Fruit fly (Drosophila melanogaster) whole organism, embryonic: ENCODE measurements around the gene side-IV.
A peak's percentile ranks its signal among the peaks of the same experiment; 100 is the strongest.

Experiments
- Ada2b ChIP-seq: fragments of 200-800 bp; sonication (Bioruptor generic); IDR thresholded peaks from 2 replicates; pipeline ENCODE4 v1.3.6; 2022; ENCODE audit warnings: missing biosample characterization, missing genetic modification characterization
- B-H1 ChIP-seq: fragments of 200-800 bp; sonication (Bioruptor generic); IDR thresholded peaks from 3 replicates; pipeline ENCODE4 v1.3.6; 2022; ENCODE audit warnings: missing biosample characterization, missing genetic modification characterization
- CG10366 ChIP-seq: fragments of 200-800 bp; sonication (Bioruptor generic); IDR thresholded peaks from 2 replicates; pipeline ENCODE4 v1.3.6; 2022; ENCODE audit warnings: missing biosample characterization, missing genetic modification characterization
- CG11093 ChIP-seq: fragments of 200-800 bp; sonication (Bioruptor generic); IDR thresholded peaks from 3 replicates; pipeline ENCODE4 v1.3.6; 2022; ENCODE audit warnings: missing biosample characterization, missing genetic modification characterization
- CG11247 ChIP-seq: fragments of 200-800 bp; sonication (Bioruptor generic); IDR thresholded peaks from 2 replicates; pipeline ENCODE4 v1.3.6; 2022; ENCODE audit warnings: missing biosample characterization, missing genetic modification characterization
- CG11695 ChIP-seq: fragments of 200-800 bp; sonication (Bioruptor generic); IDR thresholded peaks from 3 replicates; pipeline ENCODE4 v1.3.6; 2022; ENCODE audit warnings: missing biosample characterization, missing genetic modification characterization
- CG1233 ChIP-seq: fragments of 200-800 bp; sonication (Bioruptor generic); optimal IDR thresholded peaks from 4 replicates; lab custom pipeline; 2018; ENCODE audit warnings: missing biosample characterization, mild to moderate bottlenecking, missing genetic modification characterization
- CG12769 ChIP-seq: fragments of 200-800 bp; sonication (Bioruptor generic); optimal IDR thresholded peaks from 2 replicates; lab custom pipeline; 2019; ENCODE audit warnings: missing biosample characterization, mild to moderate bottlenecking, missing genetic modification characterization, moderate library complexity
- CG12942 ChIP-seq: fragments of 200-800 bp; sonication (Bioruptor generic); optimal IDR thresholded peaks from 3 replicates; lab custom pipeline; 2016; ENCODE audit warnings: missing biosample characterization, missing genetic modification characterization
- CG13296 ChIP-seq: fragments of 200-800 bp; sonication (Bioruptor generic); optimal IDR thresholded peaks from 3 replicates; lab custom pipeline; 2018; ENCODE audit warnings: missing biosample characterization, mild to moderate bottlenecking, missing genetic modification characterization
- CG14014 ChIP-seq: fragments of 200-800 bp; sonication (Bioruptor generic); IDR thresholded peaks from 2 replicates; pipeline ENCODE4 v1.3.6; 2022; ENCODE audit warnings: missing biosample characterization, missing genetic modification characterization
- CG14050 ChIP-seq: fragments of 200-800 bp; sonication (Bioruptor generic); IDR thresholded peaks from 3 replicates; pipeline ENCODE4 v1.3.6; 2022; ENCODE audit warnings: missing biosample characterization, missing genetic modification characterization
- CG1529 ChIP-seq: fragments of 200-800 bp; sonication (Bioruptor generic); optimal IDR thresholded peaks from 3 replicates; lab custom pipeline; 2018; ENCODE audit warnings: missing biosample characterization, missing genetic modification characterization
- CG1603 ChIP-seq: fragments of 200-800 bp; sonication (Bioruptor generic); optimal IDR thresholded peaks from 2 replicates; lab custom pipeline; 2019; ENCODE audit warnings: missing biosample characterization, mild to moderate bottlenecking, missing genetic modification characterization, moderate library complexity
- CG2116 ChIP-seq: fragments of 200-800 bp; sonication (Bioruptor generic); optimal IDR thresholded peaks from 3 replicates; lab custom pipeline; 2018; ENCODE audit warnings: missing biosample characterization, mild to moderate bottlenecking, missing genetic modification characterization
- CG4404 ChIP-seq: fragments of 200-800 bp; sonication (Bioruptor generic); IDR thresholded peaks from 2 replicates; pipeline ENCODE4 v1.3.6; 2022; ENCODE audit warnings: missing biosample characterization, missing genetic modification characterization
- CG4707 ChIP-seq: fragments of 200-800 bp; sonication (Bioruptor generic); optimal IDR thresholded peaks from 2 replicates; lab custom pipeline; 2018; ENCODE audit warnings: missing biosample characterization, mild to moderate bottlenecking, missing genetic modification characterization, moderate library complexity
- CG4820 ChIP-seq: fragments of 200-800 bp; sonication (Bioruptor generic); optimal IDR thresholded peaks from 3 replicates; lab custom pipeline; 2016; ENCODE audit warnings: missing biosample characterization, missing genetic modification characterization
- CG6813 ChIP-seq: fragments of 200-800 bp; sonication (Bioruptor generic); optimal IDR thresholded peaks from 2 replicates; lab custom pipeline; 2017; ENCODE audit warnings: missing biosample characterization, missing genetic modification characterization, mild to moderate bottlenecking, moderate library complexity, missing genetic modification reagents
- CG6854 ChIP-seq: fragments of 200-800 bp; sonication (Bioruptor generic); optimal IDR thresholded peaks from 3 replicates; lab custom pipeline; 2017; ENCODE audit warnings: missing biosample characterization, mild to moderate bottlenecking, missing genetic modification characterization
- CG9727 ChIP-seq: fragments of 200-800 bp; sonication (Bioruptor generic); optimal IDR thresholded peaks from 3 replicates; lab custom pipeline; 2017; ENCODE audit warnings: missing biosample characterization, mild to moderate bottlenecking, missing genetic modification characterization
- CG9797 ChIP-seq: fragments of 200-800 bp; sonication (Bioruptor generic); optimal IDR thresholded peaks from 3 replicates; lab custom pipeline; 2018; ENCODE audit warnings: missing biosample characterization, mild to moderate bottlenecking, missing genetic modification characterization
- Dad ChIP-seq: fragments of 200-800 bp; sonication (Bioruptor generic); optimal IDR thresholded peaks from 3 replicates; lab custom pipeline; 2016; ENCODE audit warnings: missing biosample characterization, missing genetic modification characterization
- Fer2 ChIP-seq: fragments of 200-800 bp; sonication (Bioruptor generic); optimal IDR thresholded peaks from 2 replicates; lab custom pipeline; 2018; ENCODE audit warnings: missing biosample characterization, mild to moderate bottlenecking, missing genetic modification characterization, moderate library complexity
- Gsc ChIP-seq: fragments of 200-800 bp; sonication (Bioruptor generic); IDR thresholded peaks from 2 replicates; pipeline ENCODE4 v1.3.6; 2022; ENCODE audit warnings: missing biosample characterization, missing genetic modification characterization
- HmgD ChIP-seq: fragments of 200-800 bp; sonication (Bioruptor generic); optimal IDR thresholded peaks from 3 replicates; lab custom pipeline; 2016; ENCODE audit warnings: missing biosample characterization, missing genetic modification characterization
- Hmx ChIP-seq: fragments of 200-800 bp; sonication (Bioruptor generic); optimal IDR thresholded peaks from 2 replicates; lab custom pipeline; 2016; ENCODE audit warnings: missing biosample characterization, missing genetic modification characterization
- Sin3A ChIP-seq: fragments of >200 bp; optimal IDR thresholded peaks from 2 replicates; lab custom pipeline; 2018
- Sry-δ ChIP-seq: fragments of 200-800 bp; sonication (Bioruptor generic); optimal IDR thresholded peaks from 2 replicates; lab custom pipeline; 2016; ENCODE audit warnings: missing biosample characterization, missing genetic modification characterization
- Xbp1 ChIP-seq: fragments of 200-800 bp; sonication (Bioruptor generic); optimal IDR thresholded peaks from 3 replicates; lab custom pipeline; 2016; ENCODE audit warnings: missing biosample characterization, mild to moderate bottlenecking, missing genetic modification characterization
- ase ChIP-seq: fragments of 200-800 bp; sonication (Bioruptor generic); IDR thresholded peaks from 3 replicates; pipeline ENCODE4 v1.3.6; 2022; ENCODE audit warnings: missing biosample characterization, missing genetic modification characterization
- bcd ChIP-seq: fragments of 200-800 bp; sonication (Bioruptor generic); optimal IDR thresholded peaks from 2 replicates; lab custom pipeline; 2017; ENCODE audit warnings: missing biosample characterization, mild to moderate bottlenecking, missing genetic modification characterization
- caup ChIP-seq: fragments of 200-800 bp; sonication (Bioruptor generic); optimal IDR thresholded peaks from 3 replicates; lab custom pipeline; 2017; ENCODE audit warnings: missing biosample characterization, mild to moderate bottlenecking, missing genetic modification characterization, moderate library complexity; ENCODE audit not compliant: severe bottlenecking
- dati ChIP-seq: fragments of 200-800 bp; sonication (Bioruptor generic); IDR thresholded peaks from 2 replicates; pipeline ENCODE4 v1.3.6; 2022; ENCODE audit warnings: missing biosample characterization, missing genetic modification characterization
- dysf ChIP-seq: fragments of 200-800 bp; sonication (Bioruptor generic); IDR thresholded peaks from 3 replicates; pipeline ENCODE4 v1.3.6; 2022; ENCODE audit warnings: missing biosample characterization, missing genetic modification characterization
- emc ChIP-seq: fragments of 200-800 bp; sonication (Bioruptor generic); optimal IDR thresholded peaks from 2 replicates; lab custom pipeline; 2016; ENCODE audit warnings: missing biosample characterization, missing genetic modification characterization
- fd96Cb ChIP-seq: fragments of 200-800 bp; sonication (Bioruptor generic); optimal IDR thresholded peaks from 2 replicates; lab custom pipeline; 2018; ENCODE audit warnings: missing biosample characterization, mild to moderate bottlenecking, missing genetic modification characterization, moderate library complexity
- lab ChIP-seq: fragments of 200-800 bp; sonication (Bioruptor generic); optimal IDR thresholded peaks from 3 replicates; lab custom pipeline; 2017; ENCODE audit warnings: missing biosample characterization, missing genetic modification characterization, mild to moderate bottlenecking, moderate library complexity, missing genetic modification reagents
- nerfin-2 ChIP-seq: fragments of 200-800 bp; sonication (Bioruptor generic); IDR thresholded peaks from 2 replicates; pipeline ENCODE4 v1.3.6; 2022; ENCODE audit warnings: missing biosample characterization, missing genetic modification characterization; ENCODE audit not compliant: partially characterized antibody
- nmo ChIP-seq: fragments of 200-800 bp; sonication (Bioruptor generic); optimal IDR thresholded peaks from 2 replicates; lab custom pipeline; 2018; ENCODE audit warnings: missing biosample characterization, mild to moderate bottlenecking, missing genetic modification characterization, moderate library complexity
- nom ChIP-seq: fragments of 200-800 bp; sonication (Bioruptor generic); optimal IDR thresholded peaks from 2 replicates; lab custom pipeline; 2017; ENCODE audit warnings: missing biosample characterization, missing genetic modification characterization, mild to moderate bottlenecking, moderate library complexity, missing genetic modification reagents
- pfk ChIP-seq: fragments of 200-800 bp; sonication (Bioruptor generic); optimal IDR thresholded peaks from 2 replicates; lab custom pipeline; 2018; ENCODE audit warnings: missing biosample characterization, mild to moderate bottlenecking, missing genetic modification characterization, moderate library complexity
- sim ChIP-seq: fragments of 200-800 bp; sonication (Bioruptor generic); IDR thresholded peaks from 2 replicates; pipeline ENCODE4 v1.3.6; 2022; ENCODE audit warnings: missing biosample characterization, missing genetic modification characterization
- sima ChIP-seq: fragments of 200-800 bp; sonication (Bioruptor generic); optimal IDR thresholded peaks from 2 replicates; lab custom pipeline; 2016; ENCODE audit warnings: missing biosample characterization, missing genetic modification characterization
- sr ChIP-seq: fragments of 200-800 bp; sonication (Bioruptor generic); IDR thresholded peaks from 3 replicates; pipeline ENCODE4 v1.3.6; 2022; ENCODE audit warnings: missing biosample characterization, missing genetic modification characterization
- tup ChIP-seq: fragments of 200-800 bp; sonication (Bioruptor generic); optimal IDR thresholded peaks from 2 replicates; lab custom pipeline; 2016; ENCODE audit warnings: missing biosample characterization, mild to moderate bottlenecking, missing genetic modification characterization, moderate library complexity
- unc-4 ChIP-seq: fragments of 200-800 bp; sonication (Bioruptor generic); IDR thresholded peaks from 2 replicates; pipeline ENCODE4 v1.3.6; 2022; ENCODE audit warnings: missing biosample characterization, missing genetic modification characterization; ENCODE audit not compliant: partially characterized antibody
- z ChIP-seq: fragments of 200-800 bp; sonication (Bioruptor generic); IDR thresholded peaks from 3 replicates; pipeline ENCODE4 v1.3.6; 2022; ENCODE audit warnings: missing biosample characterization, missing genetic modification characterization
- zen2 ChIP-seq: fragments of 200-800 bp; sonication (Bioruptor generic); IDR thresholded peaks from 3 replicates; pipeline ENCODE4 v1.3.6; 2022; ENCODE audit warnings: missing biosample characterization, missing genetic modification characterization; ENCODE audit not compliant: partially characterized antibody

Gene side-IV

DNA sequence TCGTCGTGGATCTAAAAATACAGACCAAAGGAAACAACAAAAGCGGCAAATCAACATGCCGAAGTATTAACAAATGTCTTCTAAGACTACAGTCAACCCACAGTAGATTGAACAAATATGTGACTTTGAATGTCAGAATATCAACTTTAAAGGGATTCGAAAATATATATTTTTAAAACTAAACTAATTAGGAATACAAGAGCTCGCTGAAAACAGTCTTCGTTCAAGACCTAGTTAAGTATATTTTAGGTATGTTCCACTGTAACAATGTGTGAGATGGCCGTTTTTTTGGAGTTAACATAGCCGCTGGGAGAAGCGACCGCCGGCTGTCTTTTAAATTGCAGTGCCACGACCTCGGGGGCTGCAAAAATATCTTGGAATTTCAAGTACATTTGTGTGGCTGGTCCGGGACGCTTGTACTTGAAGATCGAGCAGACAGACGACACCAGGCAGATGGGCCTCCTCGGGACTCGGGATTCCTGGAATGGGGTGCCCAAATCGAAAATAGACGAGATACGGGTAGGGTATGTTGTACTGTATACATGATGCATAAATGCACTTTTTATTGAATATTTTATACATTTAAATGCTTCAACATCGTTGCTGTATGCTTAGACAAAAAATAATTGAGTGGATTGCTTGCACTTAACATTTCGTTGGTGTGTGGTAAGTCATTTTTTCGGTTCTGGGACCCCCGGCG lies 21.9 kb upstream of the side-IV start (continued):
- no peak for TF ChIP-seq nerfin-2 (GFP tag; lab: Robert Waterston, UW)
- no peak for TF ChIP-seq Sin3A (lab: Kevin White, UChicago)
- no peak for TF ChIP-seq Fer2
- TF ChIP-seq CG6854 (GFP tag; lab: Kevin White, UChicago), result no peak
- no peak for TF ChIP-seq sr (GFP tag; lab: Robert Waterston, UW)
- peak; percentile 48; the same call in 1 of the 2 replicates for TF ChIP-seq CG11247
- TF ChIP-seq CG11695 (GFP tag; lab: Robert Waterston, UW), result 0 out of 3 replicates have a peak, but pooled peaks have one; percentile 36
- TF ChIP-seq unc-4 (GFP tag; lab: Robert Waterston, UW), result no peak
- 0 out of 3 replicates have a peak, but pooled peaks have one; percentile 51 for TF ChIP-seq ase
- 0 out of 3 replicates have a peak, but pooled peaks have one; percentile 31 for TF ChIP-seq B-H1 (GFP tag; lab: Robert Waterston, UW)
- peak; percentile 61 for TF ChIP-seq CG1233 (GFP tag; lab: Kevin White, UChicago)
- peak; percentile 79 for TF ChIP-seq fd96Cb (tag; lab: Kevin White, UChicago)
- peak; percentile 19 for TF ChIP-seq Sry-δ (GFP tag; lab: Kevin White, UChicago)
- TF ChIP-seq tup (GFP tag; lab: Kevin White, UChicago), result peak; percentile 23
- TF ChIP-seq CG4820 (GFP tag; lab: Kevin White, UChicago), result peak; percentile 63
- TF ChIP-seq CG14014 (GFP tag; lab: Robert Waterston, UW), result peak; percentile 62
- peak; percentile 34 for TF ChIP-seq nom (GFP tag; lab: Kevin White, UChicago)
- peak; percentile 55 for TF ChIP-seq CG12769 (tag; lab: Kevin White, UChicago)
- TF ChIP-seq CG6813 (GFP tag; lab: Kevin White, UChicago), result peak; percentile 66
- peak; percentile 47; the same call in 2 of the 3 replicates for TF ChIP-seq CG14050 (GFP tag; lab: Robert Waterston, UW)
- TF ChIP-seq dati (GFP tag; lab: Robert Waterston, UW), result no peak
- no peak for TF ChIP-seq CG9797
- peak; percentile 49 for TF ChIP-seq CG4707 (GFP tag; lab: Kevin White, UChicago)
- TF ChIP-seq CG13296 (GFP tag; lab: Kevin White, UChicago), result peak; percentile 36
- peak; percentile 64 for TF ChIP-seq CG4404
- peak; percentile 6 for TF ChIP-seq caup (GFP tag; lab: Kevin White, UChicago)

DNA sequence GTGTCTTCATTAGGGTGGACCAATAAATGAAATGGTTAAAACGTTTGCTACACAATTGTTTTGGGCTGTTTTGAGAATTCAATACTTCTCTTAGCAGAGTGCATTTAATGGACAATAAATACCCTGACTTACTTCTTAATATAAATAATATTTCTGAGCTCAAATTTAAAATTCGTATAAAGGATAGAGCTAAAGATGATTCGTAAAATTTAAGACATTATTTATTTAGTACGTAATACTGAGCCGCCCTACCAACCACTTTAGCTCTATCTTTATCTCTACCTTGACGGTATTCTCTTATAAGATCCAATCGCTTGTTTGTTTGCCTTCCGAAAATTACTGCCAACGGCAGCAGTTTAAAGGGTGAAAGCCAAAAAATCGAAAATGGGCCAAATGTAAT lies 16.8 kb upstream of the side-IV start:
- TF ChIP-seq Sry-δ (GFP tag; lab: Kevin White, UChicago) (no peak), CG10366 (GFP tag; lab: Robert Waterston, UW) (peak; percentile 77), Xbp1 (peak; percentile 77), Ada2b (peak; percentile 61), HmgD (GFP tag; lab: Kevin White, UChicago) (no peak), emc (GFP tag; lab: Kevin White, UChicago) (no peak), CG2116 (peak; percentile 66), nmo (peak; percentile 70), CG11695 (GFP tag; lab: Robert Waterston, UW) (peak; percentile 86), CG11093 (GFP tag; lab: Robert Waterston, UW) (no peak), zen2 (GFP tag; lab: Robert Waterston, UW) (no peak), sima (GFP tag; lab: Kevin White, UChicago) (no peak), sim (GFP tag; lab: Robert Waterston, UW) (peak; percentile 69; the same call in 1 of the 2 replicates), pfk (GFP tag; lab: Kevin White, UChicago) (no peak), Gsc (GFP tag; lab: Robert Waterston, UW) (no peak), CG1603 (peak; percentile 73), Dad (GFP tag; lab: Kevin White, UChicago) (no peak), z (GFP tag; lab: Robert Waterston, UW) (no peak), dysf (GFP tag; lab: Robert Waterston, UW) (peak; percentile 86), bcd (GFP tag; lab: Kevin White, UChicago) (peak; percentile 56), Hmx (GFP tag; lab: Kevin White, UChicago) (no peak), CG9727 (GFP tag; lab: Kevin White, UChicago) (peak; percentile 63), lab (GFP tag; lab: Kevin White, UChicago) (peak; percentile 82), CG12942 (GFP tag; lab: Kevin White, UChicago) (peak; percentile 70), CG1529 (GFP tag; lab: Kevin White, UChicago) (peak; percentile 86)
